Fruit fly (Drosophila melanogaster) whole organism, wandering third instar larva: Measurements from ENCODE around the gene lds.

Source experiments
- Jra ChIP-seq: sonication (Bioruptor generic); optimal IDR thresholded peaks from 2 replicates; lab custom pipeline; 2016; ENCODE audit warnings: missing biosample characterization, missing genetic modification characterization
- brk ChIP-seq: fragments of 200-800 bp; sonication (Bioruptor generic); optimal IDR thresholded peaks from 2 replicates; lab custom pipeline; 2016; ENCODE audit warnings: missing biosample characterization, mild to moderate bottlenecking, missing genetic modification characterization
- dl ChIP-seq, 2 experiments: fragments of 175-275, 200-275 bp in 1 of 2; fragments of 200-275 bp in 1 of 2; sonication (Bioruptor generic); optimal IDR thresholded peaks; lab custom pipeline; 2018; ENCODE audit warnings: mild to moderate bottlenecking in 2 of 2, missing biosample characterization in 2 of 2, missing genetic modification characterization in 2 of 2, moderate library complexity in 2 of 2; ENCODE audit not compliant: partially characterized antibody in 2 of 2, insufficient read depth in 1 of 2
- h ChIP-seq: fragments of 200-800 bp; sonication (Bioruptor generic); optimal IDR thresholded peaks from 3 replicates; lab custom pipeline; 2016; ENCODE audit warnings: missing biosample characterization, mild to moderate bottlenecking, missing genetic modification characterization
- pan ChIP-seq: fragments of >200 bp; optimal IDR thresholded peaks from 2 replicates; lab custom pipeline; 2017
- tai ChIP-seq: sonication (Bioruptor generic); optimal IDR thresholded peaks from 2 replicates; lab custom pipeline; 2016; ENCODE audit warnings: missing biosample characterization, missing genetic modification characterization

DNA sequence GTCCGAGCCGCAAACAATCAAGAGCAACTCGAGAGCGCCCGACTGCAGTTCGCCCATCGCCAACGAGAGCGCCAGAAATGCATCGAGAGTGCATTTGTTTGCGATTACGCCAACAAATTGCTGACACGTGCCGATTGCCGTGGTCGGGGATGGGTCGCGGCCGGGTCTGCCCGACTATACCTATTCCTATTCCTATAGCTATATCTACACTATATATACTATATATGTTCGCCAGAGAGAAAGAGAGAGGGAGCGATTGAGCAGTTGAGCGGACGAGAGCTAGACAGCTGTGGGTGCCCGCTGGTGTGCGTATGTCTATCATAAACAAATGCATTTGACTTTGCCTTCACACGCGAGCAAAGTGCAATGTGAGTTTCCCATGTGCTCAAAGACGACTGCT, 27.1 kb downstream of the lds start:
- no peak for TF ChIP-seq tai (GFP tag; lab: Kevin White, UChicago)
- TF ChIP-seq Jra (GFP tag; lab: Kevin White, UChicago) = no peak
- no peak for TF ChIP-seq pan (lab: Kevin White, UChicago)
- no peak for TF ChIP-seq dl (GFP tag; optimal IDR thresholded peaks at IDR 0.05; lab: Kevin White, UChicago; ENCODE audit: insufficient read depth in 1 of 2, partially characterized antibody in 2 of 2)
- no peak for TF ChIP-seq h (GFP tag; lab: Kevin White, UChicago)
- TF ChIP-seq brk = no peak
